Fruit fly (Drosophila melanogaster) whole organism, embryonic: ENCODE measurements around the gene dally.

Experiments
- Aef1 ChIP-seq: fragments of 200-800 bp; sonication (Bioruptor generic); IDR thresholded peaks from 3 replicates; pipeline ENCODE4 v1.3.6; 2022; ENCODE audit warnings: missing biosample characterization, missing genetic modification characterization
- Awh ChIP-seq: fragments of 200-800 bp; sonication (Bioruptor generic); IDR thresholded peaks from 2 replicates; pipeline ENCODE4, ENCODE4 v1.3.6; 2022; ENCODE audit warnings: missing biosample characterization, missing genetic modification characterization
- B-H1 ChIP-seq: fragments of 200-800 bp; sonication (Bioruptor generic); IDR thresholded peaks from 3 replicates; pipeline ENCODE4 v1.3.6; 2022; ENCODE audit warnings: missing biosample characterization, missing genetic modification characterization
- CG10431 ChIP-seq: fragments of 200-800 bp; sonication (Bioruptor generic); optimal IDR thresholded peaks from 3 replicates; lab custom pipeline; 2018; ENCODE audit warnings: missing biosample characterization, mild to moderate bottlenecking, missing genetic modification characterization
- CG11398 ChIP-seq: fragments of 200-800 bp; sonication (Bioruptor generic); optimal IDR thresholded peaks from 2 replicates; lab custom pipeline; 2016; ENCODE audit warnings: missing biosample characterization, missing genetic modification characterization
- CG11504 ChIP-seq: fragments of 200-800 bp; sonication (Bioruptor generic); optimal IDR thresholded peaks from 3 replicates; lab custom pipeline; 2019; ENCODE audit warnings: missing biosample characterization, mild to moderate bottlenecking, missing genetic modification characterization, moderate library complexity
- CG11560 ChIP-seq: fragments of 200-800 bp; sonication (Bioruptor generic); IDR thresholded peaks from 3 replicates; pipeline ENCODE4 v1.3.6; 2022; ENCODE audit warnings: missing biosample characterization, missing genetic modification characterization
- CG11723 ChIP-seq: fragments of 200-800 bp; sonication (Bioruptor generic); optimal IDR thresholded peaks from 2 replicates; lab custom pipeline; 2017; ENCODE audit warnings: missing biosample characterization, mild to moderate bottlenecking, missing genetic modification characterization
- CG15073 ChIP-seq: fragments of 200-800 bp; sonication (Bioruptor generic); optimal IDR thresholded peaks from 2 replicates; lab custom pipeline; 2016; ENCODE audit warnings: missing biosample characterization, missing genetic modification characterization
- CG16779 ChIP-seq: fragments of 200-800 bp; sonication (Bioruptor generic); IDR thresholded peaks from 2 replicates; pipeline ENCODE4 v1.3.6; 2022; ENCODE audit warnings: missing biosample characterization, missing genetic modification characterization
- CG17361 ChIP-seq: fragments of 200-800 bp; sonication (Bioruptor generic); IDR thresholded peaks from 3 replicates; pipeline ENCODE4 v1.3.6; 2022; ENCODE audit warnings: missing biosample characterization, missing genetic modification characterization
- CG17829 ChIP-seq: fragments of 200-800 bp; optimal IDR thresholded peaks from 2 replicates; lab custom pipeline; 2019; ENCODE audit warnings: missing biosample characterization, mild to moderate bottlenecking, missing genetic modification characterization, moderate library complexity
- CG17912 ChIP-seq: fragments of 200-800 bp; sonication (Bioruptor generic); optimal IDR thresholded peaks from 2 replicates; lab custom pipeline; 2018; ENCODE audit warnings: missing biosample characterization, mild to moderate bottlenecking, missing genetic modification characterization
- CG1792 ChIP-seq: fragments of 200-800 bp; sonication (Bioruptor generic); optimal IDR thresholded peaks from 2 replicates; lab custom pipeline; 2016; ENCODE audit warnings: missing biosample characterization, missing genetic modification characterization
- CG2116 ChIP-seq: fragments of 200-800 bp; sonication (Bioruptor generic); optimal IDR thresholded peaks from 3 replicates; lab custom pipeline; 2018; ENCODE audit warnings: missing biosample characterization, mild to moderate bottlenecking, missing genetic modification characterization
- CG2678 ChIP-seq: fragments of 200-800 bp; sonication (Bioruptor generic); optimal IDR thresholded peaks from 3 replicates; lab custom pipeline; 2019; ENCODE audit warnings: missing biosample characterization, mild to moderate bottlenecking, missing genetic modification characterization, moderate library complexity
- CG32767 ChIP-seq: fragments of 200-800 bp; sonication (Bioruptor generic); IDR thresholded peaks from 2 replicates; pipeline ENCODE4 v1.3.6; 2022; ENCODE audit warnings: missing biosample characterization, missing genetic modification characterization
- CG6654 ChIP-seq: fragments of 200-800 bp; sonication (Bioruptor generic); optimal IDR thresholded peaks from 2 replicates; lab custom pipeline; 2017; ENCODE audit warnings: missing biosample characterization, mild to moderate bottlenecking, missing genetic modification characterization
- CG7786 ChIP-seq: fragments of 200-800 bp; sonication (Bioruptor generic); optimal IDR thresholded peaks from 2 replicates; lab custom pipeline; 2016; ENCODE audit warnings: missing biosample characterization, missing genetic modification characterization
- CG7839 ChIP-seq: fragments of 200-800 bp; sonication (Bioruptor generic); optimal IDR thresholded peaks from 3 replicates; lab custom pipeline; 2018; ENCODE audit warnings: missing biosample characterization, mild to moderate bottlenecking, missing genetic modification characterization, moderate library complexity
- CG8281 ChIP-seq: fragments of 200-800 bp; sonication (Bioruptor generic); optimal IDR thresholded peaks from 2 replicates; lab custom pipeline; 2018; ENCODE audit warnings: missing biosample characterization, mild to moderate bottlenecking, missing genetic modification characterization, moderate library complexity
- CG8290 ChIP-seq, 3 experiments: fragments of 200-800 bp; sonication (Bioruptor generic); optimal IDR thresholded peaks; 2 replicates each; lab custom pipeline; 2016 to 2019; ENCODE audit warnings: missing biosample characterization in 3 of 3, missing genetic modification characterization in 3 of 3, mild to moderate bottlenecking in 2 of 3, moderate library complexity in 1 of 3
- CG9437 ChIP-seq: fragments of 200-800 bp; sonication (Bioruptor generic); optimal IDR thresholded peaks from 2 replicates; lab custom pipeline; 2018; ENCODE audit warnings: missing biosample characterization, mild to moderate bottlenecking, missing genetic modification characterization
- CG9932 ChIP-seq: fragments of 200-800 bp; sonication (Bioruptor generic); IDR thresholded peaks from 2 replicates; pipeline ENCODE4 v1.3.6; 2022; ENCODE audit warnings: missing biosample characterization, missing genetic modification characterization
- CrebB ChIP-seq: fragments of 200-800 bp; sonication (Bioruptor generic); optimal IDR thresholded peaks from 3 replicates; lab custom pipeline; 2018; ENCODE audit warnings: missing biosample characterization, mild to moderate bottlenecking, missing genetic modification characterization
- D ChIP-seq, 2 experiments: fragments of 200-800 bp in 1 of 2; fragments of >200 bp in 1 of 2; sonication (Bioruptor generic) in 1 of 2; optimal IDR thresholded peaks; 2 replicates in 1 of 2; 3 replicates in 1 of 2; lab custom pipeline; 2017; ENCODE audit warnings: mild to moderate bottlenecking in 1 of 2, missing biosample characterization in 1 of 2, missing genetic modification characterization in 1 of 2, missing genetic modification reagents in 1 of 2
- Ets97D ChIP-seq: fragments of 200-800 bp; sonication (Bioruptor generic); optimal IDR thresholded peaks from 3 replicates; lab custom pipeline; 2016; ENCODE audit warnings: missing biosample characterization, missing genetic modification characterization
- Fer3 ChIP-seq: fragments of 200-800 bp; sonication (Bioruptor generic); optimal IDR thresholded peaks from 2 replicates; lab custom pipeline; 2018; ENCODE audit warnings: missing biosample characterization, mild to moderate bottlenecking, missing genetic modification characterization, moderate library complexity
- HLHmδ ChIP-seq: fragments of 200-800 bp; sonication (Bioruptor generic); optimal IDR thresholded peaks from 2 replicates; lab custom pipeline; 2018; ENCODE audit warnings: missing biosample characterization, mild to moderate bottlenecking, missing genetic modification characterization, moderate library complexity
- Lhr ChIP-seq: fragments of 200-800 bp; sonication (Bioruptor generic); optimal IDR thresholded peaks from 3 replicates; lab custom pipeline; 2017; ENCODE audit warnings: mild to moderate bottlenecking, missing biosample characterization, missing genetic modification reagents, missing genetic modification characterization
- Lim3 ChIP-seq: fragments of 200-800 bp; sonication (Bioruptor generic); IDR thresholded peaks from 2 replicates; pipeline ENCODE4 v1.3.6; 2022; ENCODE audit warnings: missing biosample characterization, missing genetic modification characterization
- Myb ChIP-seq: fragments of 200-800 bp; sonication (Bioruptor generic); optimal IDR thresholded peaks from 2 replicates; lab custom pipeline; 2016; ENCODE audit warnings: missing biosample characterization, missing genetic modification characterization
- Nf-YA ChIP-seq: fragments of 200-800 bp; sonication (Bioruptor generic); IDR thresholded peaks from 2 replicates; pipeline ENCODE4 v1.3.6; 2022; ENCODE audit warnings: missing biosample characterization, missing genetic modification characterization
- Ptx1 ChIP-seq: fragments of 200-800 bp; sonication (Bioruptor generic); IDR thresholded peaks from 2 replicates; pipeline ENCODE4 v1.3.6; 2022; ENCODE audit warnings: missing biosample characterization, missing genetic modification characterization
- Rx ChIP-seq: fragments of 200-800 bp; sonication (Bioruptor generic); IDR thresholded peaks from 2 replicates; pipeline ENCODE4 v1.3.6; 2022; ENCODE audit warnings: missing biosample characterization, missing genetic modification characterization
- Sin3A ChIP-seq: fragments of >200 bp; optimal IDR thresholded peaks from 2 replicates; lab custom pipeline; 2018
- Sox102F ChIP-seq: fragments of 200-800 bp; sonication (Bioruptor generic); optimal IDR thresholded peaks from 2 replicates; lab custom pipeline; 2018; ENCODE audit warnings: missing biosample characterization, mild to moderate bottlenecking, missing genetic modification characterization, moderate library complexity
- aop ChIP-seq: fragments of 200-800 bp; sonication (Bioruptor generic); IDR thresholded peaks from 2 replicates; pipeline ENCODE4 v1.3.6; 2022; ENCODE audit warnings: missing biosample characterization, missing genetic modification characterization
- az2 ChIP-seq: fragments of 200-800 bp; sonication (Bioruptor generic); optimal IDR thresholded peaks from 3 replicates; lab custom pipeline; 2016; ENCODE audit warnings: missing biosample characterization, missing genetic modification characterization
- bigmax ChIP-seq: fragments of 200-800 bp; sonication (Bioruptor generic); optimal IDR thresholded peaks from 2 replicates; lab custom pipeline; 2018; ENCODE audit warnings: missing biosample characterization, mild to moderate bottlenecking, missing genetic modification characterization
- btn ChIP-seq: fragments of 200-800 bp; sonication (Bioruptor generic); optimal IDR thresholded peaks from 2 replicates; lab custom pipeline; 2016; ENCODE audit warnings: missing biosample characterization, missing genetic modification characterization
- danr ChIP-seq: fragments of 200-800 bp; sonication (Bioruptor generic); IDR thresholded peaks from 2 replicates; pipeline ENCODE4 v1.3.6; 2022; ENCODE audit warnings: missing biosample characterization, missing genetic modification characterization
- ems ChIP-seq: fragments of 200-800 bp; sonication (Bioruptor generic); optimal IDR thresholded peaks from 3 replicates; lab custom pipeline; 2016; ENCODE audit warnings: missing biosample characterization, missing genetic modification characterization
- insv ChIP-seq, 2 experiments: fragments of 200-800 bp; sonication (Bioruptor generic); optimal IDR thresholded peaks; 3 replicates each; lab custom pipeline; 2016 to 2018; ENCODE audit warnings: missing biosample characterization in 2 of 2, missing genetic modification characterization in 2 of 2
- lmd ChIP-seq: fragments of 200-800 bp; sonication (Bioruptor generic); IDR thresholded peaks from 2 replicates; pipeline ENCODE4 v1.3.6; 2022; ENCODE audit warnings: missing biosample characterization, missing genetic modification characterization
- maf-S ChIP-seq: fragments of 200-800 bp; sonication (Bioruptor generic); optimal IDR thresholded peaks from 2 replicates; lab custom pipeline; 2016; ENCODE audit warnings: missing biosample characterization, missing genetic modification characterization
- odd ChIP-seq: fragments of 200-800 bp; sonication (Bioruptor generic); optimal IDR thresholded peaks from 2 replicates; lab custom pipeline; 2017; ENCODE audit warnings: missing biosample characterization, mild to moderate bottlenecking, missing genetic modification characterization
- shn ChIP-seq: fragments of 200-800 bp; sonication (Bioruptor generic); optimal IDR thresholded peaks from 3 replicates; lab custom pipeline; 2016; ENCODE audit warnings: missing biosample characterization, missing genetic modification characterization
- sisA ChIP-seq: fragments of 200-800 bp; sonication (Bioruptor generic); IDR thresholded peaks from 2 replicates; pipeline ENCODE4 v1.3.6; 2022; ENCODE audit warnings: missing biosample characterization, missing genetic modification characterization
- so ChIP-seq: fragments of 200-800 bp; sonication (Bioruptor generic); IDR thresholded peaks from 3 replicates; pipeline ENCODE4 v1.3.6; 2022; ENCODE audit warnings: missing biosample characterization, missing genetic modification characterization
- ttk ChIP-seq: fragments of 200-800 bp; sonication (Bioruptor generic); IDR thresholded peaks from 2 replicates; pipeline ENCODE4 v2.1.2; 2022; ENCODE audit warnings: missing biosample characterization, missing genetic modification characterization
- zen2 ChIP-seq: fragments of 200-800 bp; sonication (Bioruptor generic); IDR thresholded peaks from 3 replicates; pipeline ENCODE4 v1.3.6; 2022; ENCODE audit warnings: missing biosample characterization, missing genetic modification characterization; ENCODE audit not compliant: partially characterized antibody

dally gene

DNA sequence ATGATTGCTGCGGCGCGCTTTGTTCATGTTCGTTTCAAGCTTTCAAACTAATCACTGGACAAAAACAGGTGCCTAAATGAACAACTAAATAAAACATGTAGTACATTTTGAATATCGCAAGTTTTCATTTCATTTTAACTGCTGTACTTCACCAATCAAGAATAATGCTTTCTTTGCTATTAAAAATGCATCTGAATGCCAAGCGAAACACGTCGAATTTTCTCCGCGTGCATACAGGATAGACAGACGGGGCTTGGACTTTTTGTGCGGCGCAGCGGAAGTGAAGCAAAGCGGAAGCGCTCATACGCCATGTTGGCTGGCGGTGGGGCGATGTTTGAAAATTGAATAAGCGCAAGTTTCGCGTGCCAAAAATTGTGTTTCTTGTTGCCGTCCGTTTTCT is 26.1 kb downstream of the dally start (continued):
- no peak for TF ChIP-seq CG17912 (GFP tag; lab: Kevin White, UChicago)
- no peak for TF ChIP-seq aop
- no peak for TF ChIP-seq Fer3 (tag; lab: Kevin White, UChicago)
- TF ChIP-seq bigmax (GFP tag; lab: Kevin White, UChicago): no peak
- no peak for TF ChIP-seq CG1792 (GFP tag; lab: Kevin White, UChicago)
- TF ChIP-seq CG8281 (tag; lab: Kevin White, UChicago): no peak
- TF ChIP-seq CG2116 (GFP tag; lab: Kevin White, UChicago): no peak
- no peak for TF ChIP-seq CG10431 (GFP tag; lab: Kevin White, UChicago)
- peak; percentile 15 for TF ChIP-seq CG11504 (tag; lab: Kevin White, UChicago)
- no peak for TF ChIP-seq CG9932
- no peak for TF ChIP-seq zen2 (GFP tag; lab: Robert Waterston, UW)
- no peak for TF ChIP-seq sisA (GFP tag; lab: Robert Waterston, UW)
- peak; percentile 11; the same call in 1 of the 2 replicates for TF ChIP-seq Rx (GFP tag; lab: Robert Waterston, UW)
- TF ChIP-seq so (GFP tag; lab: Robert Waterston, UW): no peak
- no peak; the same call in 1 of the 2 replicates for TF ChIP-seq Ptx1 (GFP tag; lab: Robert Waterston, UW)
- no peak; the same call in 2 of the 3 replicates for TF ChIP-seq B-H1
- TF ChIP-seq CG11560 (tag; lab: Robert Waterston, UW): no peak
- no peak for TF ChIP-seq CG15073
- TF ChIP-seq btn (GFP tag; lab: Kevin White, UChicago): no peak
- no peak for TF ChIP-seq Sin3A (lab: Kevin White, UChicago)
- TF ChIP-seq Lhr (GFP tag; lab: Kevin White, UChicago): no peak
- no peak for TF ChIP-seq Lim3 (GFP tag; lab: Robert Waterston, UW)
- no peak for TF ChIP-seq odd
- TF ChIP-seq insv (GFP tag; optimal IDR thresholded peaks at IDR 0.05; lab: Kevin White, UChicago): no peak
- no peak for TF ChIP-seq CG11723 (GFP tag; lab: Kevin White, UChicago)
- no peak for TF ChIP-seq CG6654 (GFP tag; lab: Kevin White, UChicago)
- TF ChIP-seq maf-S (GFP tag; lab: Kevin White, UChicago): no peak
- TF ChIP-seq CG7786: no peak
- TF ChIP-seq lmd (GFP tag; lab: Robert Waterston, UW): peak; percentile 34
- no peak for TF ChIP-seq CG9437 (GFP tag; lab: Kevin White, UChicago)
- TF ChIP-seq CG16779: no peak
- peak; percentile 4 for TF ChIP-seq CG2678 (tag; lab: Kevin White, UChicago)
- TF ChIP-seq CG17829 (tag; lab: Kevin White, UChicago): no peak
- no peak for TF ChIP-seq CG8290 (GFP tag; optimal IDR thresholded peaks at IDR 0.05; lab: Kevin White, UChicago)
- peak in 1 of 2 experiments; percentile 25 for TF ChIP-seq CG8290 (tag; optimal IDR thresholded peaks at IDR 0.05; lab: Kevin White, UChicago)
- no peak for TF ChIP-seq danr
- TF ChIP-seq CG11398 (GFP tag; lab: Kevin White, UChicago): no peak
- TF ChIP-seq Sox102F (GFP tag; lab: Kevin White, UChicago): peak; percentile 5
- TF ChIP-seq ems (GFP tag; lab: Kevin White, UChicago): no peak
- TF ChIP-seq Myb (GFP tag; lab: Kevin White, UChicago): no peak
- no peak for TF ChIP-seq CG32767
- no peak for TF ChIP-seq CG17361
- TF ChIP-seq Nf-YA (GFP tag; lab: Robert Waterston, UW): no peak
- no peak for TF ChIP-seq HLHmδ (GFP tag; lab: Kevin White, UChicago)
- TF ChIP-seq Awh (GFP tag; lab: Robert Waterston, UW): no peak
- TF ChIP-seq Ets97D (GFP tag; lab: Kevin White, UChicago): peak; percentile 24
- no peak for TF ChIP-seq az2 (GFP tag; lab: Kevin White, UChicago)
- no peak for TF ChIP-seq shn
- TF ChIP-seq Aef1: 0 out of 3 replicates have a peak, but pooled peaks have one; percentile 9
- TF ChIP-seq ttk (GFP tag; lab: Robert Waterston, UW): peak; percentile 9; the same call in 1 of the 2 replicates
- no peak for TF ChIP-seq D (optimal IDR thresholded peaks at IDR 0.05; lab: Kevin White, UChicago)
- no peak for TF ChIP-seq D (GFP tag; optimal IDR thresholded peaks at IDR 0.05; lab: Kevin White, UChicago)
- TF ChIP-seq CrebB (tag; lab: Kevin White, UChicago): no peak
- no peak for TF ChIP-seq CG7839 (tag; lab: Kevin White, UChicago)
